Fruit fly (Drosophila melanogaster): ENCODE results near the gene PGRP-LF.

DNA sequence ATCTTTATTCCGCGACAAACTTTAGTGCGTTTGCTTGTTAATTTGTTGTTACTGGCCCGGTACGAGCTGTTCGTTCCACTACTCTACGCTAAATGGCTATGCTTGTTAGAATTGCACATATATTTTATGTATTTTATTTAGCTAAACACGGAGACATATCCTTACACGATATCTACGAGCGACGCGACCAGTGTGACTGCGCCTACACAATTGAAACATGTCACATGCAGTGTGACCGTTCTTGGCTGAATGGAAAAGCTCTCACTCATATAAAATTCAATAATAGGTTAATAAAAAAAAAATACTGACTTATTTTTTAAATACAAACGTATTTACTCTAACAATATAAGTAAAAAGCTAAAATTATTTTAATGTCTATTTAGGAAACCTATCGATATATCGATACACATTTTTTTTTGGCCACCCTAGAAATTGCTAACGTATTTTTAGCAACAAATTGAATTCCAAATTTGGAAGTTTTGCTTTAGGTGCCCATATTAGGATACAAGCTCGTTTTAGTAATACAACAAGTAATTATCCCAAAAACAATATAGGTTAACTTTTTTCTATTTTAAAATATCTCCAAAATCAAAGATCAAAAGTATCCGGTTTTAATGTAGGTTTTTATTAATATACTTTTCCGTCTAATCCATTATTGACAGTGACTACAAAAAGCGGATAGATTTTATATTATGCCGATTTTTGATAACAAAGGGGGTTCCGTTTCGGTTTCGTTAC lies 49.8 kb downstream of the PGRP-LF start, which contains the start of gene CG4080:
- TF ChIP-seq EcR (GFP tag; optimal IDR thresholded peaks at IDR 0.05) = peak; percentile 48
- no peak for TF ChIP-seq Pif1B (GFP tag; optimal IDR thresholded peaks at IDR 0.05)
- TF ChIP-seq CG13204 (GFP tag; optimal IDR thresholded peaks at IDR 0.05) = no peak
- no peak for TF ChIP-seq CG8301 (tag; optimal IDR thresholded peaks at IDR 0.05)
- no peak for TF ChIP-seq CG4496 (GFP tag; IDR thresholded peaks at IDR 0.05)
- TF ChIP-seq CG34367 (tag; optimal IDR thresholded peaks at IDR 0.05) = peak; percentile 13
- TF ChIP-seq CG8159 (tag; optimal IDR thresholded peaks at IDR 0.05) = peak; percentile 68
- peak; percentile 28 for TF ChIP-seq Pif1A (GFP tag; optimal IDR thresholded peaks at IDR 0.05)
- no peak for TF ChIP-seq CG17806 (tag; optimal IDR thresholded peaks at IDR 0.05)
